Worm (Caenorhabditis elegans) whole organism, young adult: ENCODE data around the gene str-233.

Experiments used
- C06A6.2 ChIP-seq: fragments of 200-800 bp; sonication (Bioruptor generic); conservative IDR thresholded peaks from 2 replicates; pipeline ENCODE4 v1.3.6; 2022; ENCODE audit warnings: missing genetic modification characterization, missing compliant biosample characterization
- F10E7.11 ChIP-seq: sonication (generic microtip); optimal IDR thresholded peaks from 2 replicates; lab custom pipeline; 2017; ENCODE audit warnings: mild to moderate bottlenecking, missing genetic modification characterization, moderate library complexity, missing compliant biosample characterization
- F39B2.1 ChIP-seq: fragments of 200-800 bp; sonication (Bioruptor generic); IDR thresholded peaks from 2 replicates; pipeline ENCODE4 v1.3.6; 2022; ENCODE audit warnings: missing genetic modification reagents, missing genetic modification characterization, missing compliant biosample characterization
- F52B5.7 ChIP-seq: sonication (generic microtip); optimal IDR thresholded peaks from 2 replicates; lab custom pipeline; 2016; ENCODE audit warnings: mild to moderate bottlenecking, missing genetic modification characterization, missing compliant biosample characterization
- Y53G8AR.9 ChIP-seq: fragments of 200-800 bp; sonication (Bioruptor generic); conservative IDR thresholded peaks from 2 replicates; pipeline ENCODE4 v1.3.6; 2022; ENCODE audit warnings: missing genetic modification reagents, missing genetic modification characterization, missing compliant biosample characterization
- Y95B8A.8 ChIP-seq: fragments of 200-800 bp; sonication (Bioruptor generic); IDR thresholded peaks from 2 replicates; pipeline ENCODE4 v1.3.6; 2022; ENCODE audit warnings: missing genetic modification reagents, missing genetic modification characterization, missing compliant biosample characterization
- ZK185.1 ChIP-seq: sonication (generic microtip); optimal IDR thresholded peaks from 2 replicates; lab custom pipeline; 2016; ENCODE audit warnings: mild to moderate bottlenecking, missing genetic modification characterization, missing compliant biosample characterization; ENCODE audit not compliant: poor library complexity, severe bottlenecking
- ama-1 ChIP-seq, 3 experiments: fragments of 150-350 bp in 1 of 3; sonication (generic microtip) in 2 of 3; optimal IDR thresholded peaks; 2 replicates each; lab custom pipeline; 2014 to 2018; ENCODE audit warnings: missing biosample characterization in 2 of 3, missing genetic modification characterization in 2 of 3, missing genetic modification reagents in 2 of 3
- atf-7 ChIP-seq: sonication (generic microtip); optimal IDR thresholded peaks from 2 replicates; lab custom pipeline; 2017; ENCODE audit warnings: mild to moderate bottlenecking, missing genetic modification characterization, missing compliant biosample characterization
- athp-1 ChIP-seq: sonication (generic microtip); optimal IDR thresholded peaks from 2 replicates; lab custom pipeline; 2017; ENCODE audit warnings: mild to moderate bottlenecking, missing genetic modification characterization, missing compliant biosample characterization
- bed-2 ChIP-seq: fragments of 200-800 bp; sonication (Bioruptor generic); IDR thresholded peaks from 2 replicates; pipeline ENCODE4 v1.3.6; 2022; ENCODE audit warnings: missing genetic modification reagents, missing genetic modification characterization, missing compliant biosample characterization
- ceh-100 ChIP-seq: fragments of 200-800 bp; sonication (Bioruptor generic); IDR thresholded peaks from 2 replicates; pipeline ENCODE4 v1.3.6; 2022; ENCODE audit warnings: missing genetic modification reagents, missing genetic modification characterization, missing compliant biosample characterization
- chd-7 ChIP-seq: sonication (generic microtip); optimal IDR thresholded peaks from 2 replicates; lab custom pipeline; 2016; ENCODE audit warnings: mild to moderate bottlenecking, missing genetic modification characterization, moderate library complexity, missing compliant biosample characterization
- die-1 ChIP-seq: sonication (generic microtip); optimal IDR thresholded peaks from 2 replicates; lab custom pipeline; 2016; ENCODE audit warnings: missing genotype, mild to moderate bottlenecking, missing genetic modification characterization, missing compliant biosample characterization
- dox-1 ChIP-seq: fragments of 200-800 bp; sonication (Bioruptor generic); IDR thresholded peaks from 2 replicates; pipeline ENCODE4 v1.3.6; 2022; ENCODE audit warnings: missing genetic modification reagents, missing genetic modification characterization, missing compliant biosample characterization
- efl-1 ChIP-seq: fragments of 150-350 bp; optimal IDR thresholded peaks from 2 replicates; lab custom pipeline; 2014; ENCODE audit warnings: missing biosample characterization, missing genetic modification reagents, missing genetic modification characterization
- ekl-4 ChIP-seq: fragments of 200-800 bp; sonication (Bioruptor generic); IDR thresholded peaks from 2 replicates; pipeline ENCODE4 v1.3.6; 2022; ENCODE audit warnings: missing genetic modification reagents, missing genetic modification characterization, missing compliant biosample characterization
- hlh-12 ChIP-seq: sonication (generic microtip); optimal IDR thresholded peaks from 2 replicates; lab custom pipeline; 2016; ENCODE audit warnings: missing genetic modification characterization, missing compliant biosample characterization
- lag-1 ChIP-seq: fragments of 200-800 bp; sonication (Bioruptor generic); IDR thresholded peaks from 2 replicates; pipeline ENCODE4 v1.3.6; 2022; ENCODE audit warnings: missing genetic modification reagents, missing genetic modification characterization, missing compliant biosample characterization
- lin-26 ChIP-seq: fragments of 200-800 bp; sonication (Bioruptor generic); IDR thresholded peaks from 2 replicates; pipeline ENCODE4 v1.3.6; 2022; ENCODE audit warnings: missing genetic modification reagents, missing genetic modification characterization, missing compliant biosample characterization
- lin-35 ChIP-seq, 3 experiments: fragments of 150-350 bp in 2 of 3; sonication (generic microtip) in 1 of 3; optimal IDR thresholded peaks; 2 replicates each; lab custom pipeline; 2014 to 2018; ENCODE audit warnings: missing biosample characterization in 3 of 3, missing genetic modification characterization in 3 of 3, missing genetic modification reagents in 3 of 3
- lin-40 ChIP-seq: sonication (generic microtip); optimal IDR thresholded peaks from 2 replicates; lab custom pipeline; 2016; ENCODE audit warnings: missing genetic modification characterization, mild to moderate bottlenecking, missing compliant biosample characterization, missing genotype, missing genetic modification reagents
- lin-54 ChIP-seq: fragments of 200-800 bp; sonication (Bioruptor generic); optimal IDR thresholded peaks from 2 replicates; lab custom pipeline; 2018; ENCODE audit warnings: mild to moderate bottlenecking, missing genetic modification characterization, missing compliant biosample characterization
- lir-1 ChIP-seq: fragments of 200-800 bp; sonication (Bioruptor generic); conservative IDR thresholded peaks from 2 replicates; pipeline ENCODE4 v1.3.6; 2022; ENCODE audit warnings: missing genetic modification reagents, missing genetic modification characterization, missing compliant biosample characterization
- lsl-1 ChIP-seq: fragments of 200-800 bp; sonication (Bioruptor generic); optimal IDR thresholded peaks from 2 replicates; lab custom pipeline; 2018; ENCODE audit warnings: mild to moderate bottlenecking, missing genetic modification characterization, moderate library complexity, missing compliant biosample characterization
- lsy-27 ChIP-seq: sonication (generic microtip); optimal IDR thresholded peaks from 2 replicates; lab custom pipeline; 2017; ENCODE audit warnings: missing genetic modification characterization, mild to moderate bottlenecking, missing compliant biosample characterization, antibody characterized with exemption, missing genotype, borderline replicate concordance; ENCODE audit not compliant: insufficient read depth
- madf-10 ChIP-seq: sonication (generic microtip); optimal IDR thresholded peaks from 2 replicates; lab custom pipeline; 2016; ENCODE audit warnings: mild to moderate bottlenecking, missing genetic modification characterization, missing compliant biosample characterization
- mes-4 ChIP-seq: sonication (generic microtip); optimal IDR thresholded peaks from 2 replicates; lab custom pipeline; 2016; ENCODE audit warnings: missing genotype, missing genetic modification characterization, missing compliant biosample characterization
- nfyb-1 ChIP-seq: fragments of 200-800 bp; sonication (Bioruptor generic); IDR thresholded peaks from 2 replicates; pipeline ENCODE4 v1.3.6; 2022; ENCODE audit warnings: missing genetic modification reagents, missing genetic modification characterization, missing compliant biosample characterization
- nhr-27 ChIP-seq: fragments of 200-800 bp; sonication (Bioruptor generic); optimal IDR thresholded peaks from 2 replicates; lab custom pipeline; 2018; ENCODE audit warnings: mild to moderate bottlenecking, missing genetic modification characterization, moderate library complexity, missing compliant biosample characterization
- rec-8 ChIP-seq, 2 experiments: sonication (generic microtip); optimal IDR thresholded peaks; 2 replicates each; lab custom pipeline; 2016; ENCODE audit warnings: mild to moderate bottlenecking in 2 of 2, missing genetic modification characterization in 2 of 2, missing genetic modification reagents in 2 of 2, missing genotype in 2 of 2, missing biosample characterization in 1 of 2, missing compliant biosample characterization in 1 of 2, moderate library complexity in 1 of 2
- repo-1 ChIP-seq: sonication (generic microtip); optimal IDR thresholded peaks from 2 replicates; lab custom pipeline; 2017; ENCODE audit warnings: mild to moderate bottlenecking, missing genetic modification characterization, missing compliant biosample characterization
- rpc-1 ChIP-seq, 2 experiments: fragments of 150-350 bp in 1 of 2; sonication (generic microtip) in 1 of 2; optimal IDR thresholded peaks; 2 replicates each; lab custom pipeline; 2014 to 2018; ENCODE audit warnings: missing biosample characterization in 1 of 2, missing genetic modification characterization in 1 of 2, missing genetic modification reagents in 1 of 2, missing genotype in 1 of 2
- sdz-38 ChIP-seq: sonication (generic microtip); optimal IDR thresholded peaks from 2 replicates; lab custom pipeline; 2016; ENCODE audit warnings: missing genotype, missing genetic modification characterization, missing compliant biosample characterization
- snpc-4 ChIP-seq, 5 experiments: fragments of 150-350 bp in 1 of 5; sonication (generic microtip) in 4 of 5; optimal IDR thresholded peaks; 2 replicates each; lab custom pipeline; 2014 to 2018; ENCODE audit warnings: missing genetic modification characterization in 5 of 5, missing biosample characterization in 3 of 5, antibody characterized with exemption in 2 of 5, mild to moderate bottlenecking in 2 of 5, missing compliant biosample characterization in 2 of 5, missing genotype in 2 of 5, moderate library complexity in 2 of 5, missing genetic modification reagents in 1 of 5
- tbp1 ChIP-seq: fragments of 200-800 bp; sonication (Bioruptor generic); optimal IDR thresholded peaks from 2 replicates; lab custom pipeline; 2018; ENCODE audit warnings: mild to moderate bottlenecking, missing genetic modification characterization, missing compliant biosample characterization
- xnd-1 ChIP-seq: sonication (generic microtip); optimal IDR thresholded peaks from 2 replicates; lab custom pipeline; 2016; ENCODE audit warnings: missing genotype, missing genetic modification reagents, missing genetic modification characterization, missing compliant biosample characterization
- zfh-2 ChIP-seq: fragments of 200-800 bp; sonication (Bioruptor generic); conservative IDR thresholded peaks from 2 replicates; pipeline ENCODE4 v1.3.6; 2022; ENCODE audit warnings: missing genetic modification reagents, missing genetic modification characterization, missing compliant biosample characterization
- ztf-22 ChIP-seq: fragments of 200-800 bp; sonication (Bioruptor generic); optimal IDR thresholded peaks from 2 replicates; lab custom pipeline; 2018; ENCODE audit warnings: mild to moderate bottlenecking, missing genetic modification characterization, moderate library complexity, missing compliant biosample characterization
- ztf-3 ChIP-seq: fragments of 200-800 bp; sonication (Bioruptor generic); optimal IDR thresholded peaks from 2 replicates; lab custom pipeline; 2018; ENCODE audit warnings: mild to moderate bottlenecking, missing genetic modification characterization, missing compliant biosample characterization
- ztf-6 ChIP-seq: fragments of 200-800 bp; sonication (Bioruptor generic); IDR thresholded peaks from 2 replicates; pipeline ENCODE4 v1.3.6; 2022; ENCODE audit warnings: missing genetic modification reagents, missing genetic modification characterization, missing compliant biosample characterization

The str-233 gene

DNA sequence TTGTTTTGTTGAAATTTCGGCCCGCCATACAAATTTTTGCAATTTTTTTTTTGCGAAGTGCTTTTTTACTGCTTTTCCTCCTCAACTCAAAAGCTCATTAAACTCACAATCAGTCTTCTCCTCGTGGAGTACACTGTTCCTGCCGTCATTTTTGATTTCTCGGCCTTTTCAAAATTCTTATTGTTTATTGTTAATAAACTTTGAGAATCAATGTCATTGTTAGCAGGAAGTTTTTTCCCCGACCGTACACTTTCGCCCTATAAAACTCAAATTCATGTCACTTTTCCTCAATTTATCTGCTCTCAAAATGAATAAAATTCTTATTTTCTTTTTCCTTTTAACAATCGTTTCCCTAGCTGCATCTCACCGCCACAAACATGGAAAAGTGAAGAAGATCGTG, 33.6 kb downstream of the str-233 start, which contains the start of gene clec-232:
Gene clec-232 (plus strand): TSS at position 301 of the 400 bp plus-strand sequence.
- no peak for TF ChIP-seq madf-10 (tag; lab: Kevin White, UChicago)
- no peak for TF ChIP-seq lin-26 (GFP tag; lab: Robert Waterston, UW)
- no peak for TF ChIP-seq snpc-4 (GFP tag; optimal IDR thresholded peaks at IDR 0.05; lab: Kevin White, UChicago)
- TF ChIP-seq snpc-4 (tag; optimal IDR thresholded peaks at IDR 0.05; lab: Kevin White, UChicago) = no peak
- no peak for TF ChIP-seq rec-8 (tag; optimal IDR thresholded peaks at IDR 0.05; lab: Kevin White, UChicago)
- TF ChIP-seq tbp1 (GFP tag; lab: Kevin White, UChicago) = no peak
- TF ChIP-seq zfh-2 (GFP tag; lab: Robert Waterston, UW) = no peak
- no peak for TF ChIP-seq ztf-6
- TF ChIP-seq nhr-27 = no peak

DNA sequence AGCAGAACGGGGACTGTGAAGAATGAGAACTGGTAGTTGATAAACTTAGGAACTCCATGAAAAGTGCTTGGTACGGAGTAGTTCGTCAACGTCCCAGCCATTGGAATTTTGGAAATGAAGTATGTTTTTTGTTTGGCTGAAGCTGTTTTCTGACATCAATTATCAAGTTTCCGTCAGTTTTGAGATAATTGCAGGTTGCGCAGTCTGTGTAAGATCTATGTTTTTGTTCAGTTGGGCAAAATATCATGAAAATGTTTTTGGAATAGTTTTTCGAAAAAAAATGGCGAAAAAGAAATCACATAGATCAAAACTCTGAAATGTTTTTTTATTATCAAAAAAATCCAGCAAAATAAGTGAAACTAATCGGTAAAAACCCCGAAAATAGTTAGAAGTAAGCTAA, 34.6 kb downstream of the str-233 start, which contains the start of gene sru-22:
Gene sru-22 (minus strand): TSS at position 101 of the 400 bp plus-strand sequence.
- TF ChIP-seq efl-1 = no peak
- no peak for TF ChIP-seq atf-7 (tag; lab: Kevin White, UChicago)
- TF ChIP-seq repo-1 (tag; lab: Kevin White, UChicago) = no peak
- TF ChIP-seq Y53G8AR.9 (GFP tag; lab: Robert Waterston, UW) = no peak
- TF ChIP-seq lin-40 (tag; lab: Kevin White, UChicago) = no peak
- TF ChIP-seq nfyb-1 (GFP tag; lab: Robert Waterston, UW) = no peak
- TF ChIP-seq sdz-38 (tag; lab: Kevin White, UChicago) = no peak
- TF ChIP-seq bed-2 (GFP tag; lab: Robert Waterston, UW) = no peak
- no peak for TF ChIP-seq lir-1 (GFP tag; lab: Robert Waterston, UW)
- TF ChIP-seq F52B5.7 (tag; lab: Kevin White, UChicago) = no peak
- TF ChIP-seq ekl-4 (GFP tag; lab: Robert Waterston, UW) = no peak
- TF ChIP-seq die-1 (tag; lab: Kevin White, UChicago) = no peak
- no peak for TF ChIP-seq ama-1 (optimal IDR thresholded peaks at IDR 0.05; lab: Kevin White, UChicago)
- TF ChIP-seq ama-1 (GFP tag; optimal IDR thresholded peaks at IDR 0.05; lab: Kevin White, UChicago) = no peak
- TF ChIP-seq lsl-1 (GFP tag; lab: Kevin White, UChicago) = no peak
- no peak for TF ChIP-seq athp-1

DNA sequence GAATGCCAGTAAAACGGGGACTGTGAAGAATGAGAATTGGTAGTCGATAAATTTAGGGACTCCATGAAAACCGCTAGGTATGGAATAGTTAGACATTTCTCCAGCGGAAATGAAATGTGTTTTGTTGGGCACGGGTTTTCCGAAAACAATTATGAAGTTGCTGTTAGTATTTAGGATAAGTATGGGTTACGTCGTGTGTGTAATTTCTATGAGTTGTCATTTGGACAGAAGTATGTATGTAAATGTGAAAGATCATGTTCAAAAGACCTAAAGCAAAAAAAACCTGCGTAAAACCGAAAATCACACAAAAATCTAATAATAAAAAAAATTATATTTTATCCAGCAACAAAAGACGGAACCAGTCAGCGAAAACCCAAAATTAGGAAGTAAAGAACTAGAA, 37.0 kb downstream of the str-233 start, which contains the start of gene sru-23:
Gene sru-23 (minus strand): TSS at position 101 of the 400 bp plus-strand sequence.
- TF ChIP-seq F10E7.11 (tag; lab: Kevin White, UChicago) (no peak), lsl-1 (GFP tag; lab: Kevin White, UChicago) (no peak), lin-35 (GFP tag; optimal IDR thresholded peaks at IDR 0.05; lab: Kevin White, UChicago) (no peak), atf-7 (tag; lab: Kevin White, UChicago) (no peak), ZK185.1 (no peak), rpc-1 (optimal IDR thresholded peaks at IDR 0.05; lab: Kevin White, UChicago) (no peak), rpc-1 (tag; optimal IDR thresholded peaks at IDR 0.05; lab: Kevin White, UChicago) (no peak), chd-7 (tag; lab: Kevin White, UChicago) (no peak)

DNA sequence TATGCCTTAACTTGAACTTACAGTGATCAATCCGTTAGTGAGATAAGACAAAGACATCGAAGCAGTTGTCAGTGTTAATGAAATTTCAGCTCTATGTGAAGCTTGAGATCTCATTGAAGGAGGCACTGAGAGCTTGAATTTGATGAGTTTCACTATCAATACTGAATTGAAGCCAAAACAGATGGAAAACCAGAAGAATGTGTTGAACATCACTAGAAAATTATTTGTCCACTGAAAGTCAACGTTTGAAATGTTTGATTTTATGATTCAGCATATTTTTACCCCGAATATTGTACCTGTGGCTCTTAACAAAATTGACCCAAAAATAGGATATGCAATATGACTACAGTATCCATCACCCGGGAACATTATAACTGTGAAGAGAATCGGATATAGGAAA, 38.6 kb downstream of the str-233 start:
- TF ChIP-seq atf-7 (tag; lab: Kevin White, UChicago) (no peak), C06A6.2 (GFP tag; lab: Robert Waterston, UW) (no peak), dox-1 (GFP tag; lab: Robert Waterston, UW) (no peak), F39B2.1 (GFP tag; lab: Robert Waterston, UW) (no peak), mes-4 (tag; lab: Kevin White, UChicago) (no peak), ztf-3 (no peak), lag-1 (GFP tag; lab: Robert Waterston, UW) (no peak), hlh-12 (tag; lab: Kevin White, UChicago) (no peak), lsy-27 (tag; lab: Kevin White, UChicago) (no peak), ztf-22 (GFP tag; lab: Kevin White, UChicago) (no peak), rec-8 (tag; optimal IDR thresholded peaks at IDR 0.05; lab: Kevin White, UChicago) (no peak), Y95B8A.8 (GFP tag; lab: Robert Waterston, UW) (no peak), lin-54 (no peak), xnd-1 (no peak), ceh-100 (GFP tag; lab: Robert Waterston, UW) (no peak)
